Worm (Caenorhabditis elegans) whole organism, L2 larva: ENCODE measurements around the gene K06H6.2.

Source experiments
- C34F6.9 ChIP-seq: fragments of 150-350 bp; optimal IDR thresholded peaks from 2 replicates; lab custom pipeline; 2014; ENCODE audit warnings: missing biosample characterization, missing genetic modification characterization
- R02D3.7 ChIP-seq: fragments of 150-350 bp; optimal IDR thresholded peaks from 2 replicates; lab custom pipeline; 2014; ENCODE audit warnings: missing biosample characterization, missing genetic modification characterization
- Y55F3AM.14 ChIP-seq: fragments of 200-800 bp; sonication (Bioruptor generic); optimal IDR thresholded peaks from 2 replicates; lab custom pipeline; 2018; ENCODE audit warnings: mild to moderate bottlenecking, missing genetic modification characterization, missing compliant biosample characterization
- ZK546.5 ChIP-seq: sonication (generic microtip); optimal IDR thresholded peaks from 2 replicates; lab custom pipeline; 2017; ENCODE audit warnings: missing biosample characterization, missing genetic modification characterization
- alr-1 ChIP-seq: fragments of 150-350 bp; optimal IDR thresholded peaks from 2 replicates; lab custom pipeline; 2014; ENCODE audit warnings: missing biosample characterization, missing genetic modification characterization
- aly-2 ChIP-seq: fragments of 150-350 bp; optimal IDR thresholded peaks from 2 replicates; lab custom pipeline; 2014; ENCODE audit warnings: missing biosample characterization, missing genetic modification characterization
- ama-1 ChIP-seq: fragments of 150-350 bp; optimal IDR thresholded peaks from 2 replicates; lab custom pipeline; 2018; ENCODE audit warnings: inconsistent platforms
- ceh-16 ChIP-seq: fragments of 150-350 bp; optimal IDR thresholded peaks from 2 replicates; lab custom pipeline; 2014; ENCODE audit warnings: missing biosample characterization, missing genetic modification characterization
- ceh-82 ChIP-seq: fragments of 150-350 bp; optimal IDR thresholded peaks from 2 replicates; lab custom pipeline; 2014; ENCODE audit warnings: missing biosample characterization, missing genetic modification characterization
- dmd-4 ChIP-seq: sonication (generic microtip); optimal IDR thresholded peaks from 2 replicates; lab custom pipeline; 2017; ENCODE audit warnings: missing biosample characterization, missing genetic modification characterization
- egl-27 ChIP-seq: sonication (generic microtip); optimal IDR thresholded peaks from 3 replicates; lab custom pipeline; 2017; ENCODE audit warnings: missing biosample characterization, missing genetic modification reagents, missing genetic modification characterization
- elt-1 ChIP-seq: fragments of 150-350 bp; optimal IDR thresholded peaks from 2 replicates; lab custom pipeline; 2014; ENCODE audit warnings: missing biosample characterization, missing genetic modification characterization
- elt-3 ChIP-seq: sonication (generic microtip); optimal IDR thresholded peaks from 2 replicates; lab custom pipeline; 2017; ENCODE audit warnings: missing biosample characterization, missing genetic modification characterization
- fos-1 ChIP-seq: fragments of 150-350 bp; optimal IDR thresholded peaks from 2 replicates; lab custom pipeline; 2014; ENCODE audit warnings: missing biosample characterization, missing genetic modification characterization
- lin-11 ChIP-seq: fragments of 150-350 bp; sonication (generic microtip); optimal IDR thresholded peaks from 2 replicates; lab custom pipeline; 2014; ENCODE audit warnings: missing biosample characterization, missing genetic modification characterization, inconsistent platforms, mixed read lengths
- lsy-2 ChIP-seq, 2 experiments: fragments of 150-350 bp in 1 of 2; sonication (generic microtip) in 1 of 2; optimal IDR thresholded peaks; 2 replicates each; lab custom pipeline; 2014 to 2017; ENCODE audit warnings: missing biosample characterization in 2 of 2, missing genetic modification characterization in 2 of 2
- mab-5 ChIP-seq: fragments of 150-350 bp; optimal IDR thresholded peaks from 2 replicates; lab custom pipeline; 2014; ENCODE audit warnings: missing biosample characterization, missing genetic modification characterization
- nhr-10 ChIP-seq: sonication (generic microtip); optimal IDR thresholded peaks from 2 replicates; lab custom pipeline; 2017; ENCODE audit warnings: missing biosample characterization, missing genetic modification characterization
- nhr-12 ChIP-seq: fragments of 150-350 bp; optimal IDR thresholded peaks from 2 replicates; lab custom pipeline; 2014; ENCODE audit warnings: missing biosample characterization, missing genetic modification characterization
- nhr-129 ChIP-seq: fragments of 150-350 bp; optimal IDR thresholded peaks from 2 replicates; lab custom pipeline; 2014; ENCODE audit warnings: missing biosample characterization, missing genetic modification characterization
- nhr-21 ChIP-seq: fragments of 150-350 bp; optimal IDR thresholded peaks from 2 replicates; lab custom pipeline; 2014; ENCODE audit warnings: missing biosample characterization, missing genetic modification characterization
- nhr-23 ChIP-seq: fragments of 150-350 bp; optimal IDR thresholded peaks from 2 replicates; lab custom pipeline; 2014; ENCODE audit warnings: missing biosample characterization, missing genetic modification reagents, missing genetic modification characterization
- nhr-237 ChIP-seq: fragments of 150-350 bp; optimal IDR thresholded peaks from 2 replicates; lab custom pipeline; 2014; ENCODE audit warnings: missing biosample characterization, missing genetic modification characterization
- nhr-25 ChIP-seq: fragments of 150-350 bp; sonication (generic microtip); optimal IDR thresholded peaks from 3 replicates; lab custom pipeline; 2014; ENCODE audit warnings: missing biosample characterization, missing genetic modification characterization
- nhr-77 ChIP-seq: fragments of 150-350 bp; optimal IDR thresholded peaks from 2 replicates; lab custom pipeline; 2014; ENCODE audit warnings: missing biosample characterization, missing genetic modification characterization
- peb-1 ChIP-seq: fragments of 150-350 bp; optimal IDR thresholded peaks from 2 replicates; lab custom pipeline; 2014; ENCODE audit warnings: missing biosample characterization, missing genetic modification characterization
- sem-4 ChIP-seq: fragments of 150-350 bp; optimal IDR thresholded peaks from 2 replicates; lab custom pipeline; 2014; ENCODE audit warnings: missing biosample characterization, missing genetic modification reagents, missing genetic modification characterization
- skn-1 ChIP-seq: sonication (generic microtip); optimal IDR thresholded peaks from 2 replicates; lab custom pipeline; 2017; ENCODE audit warnings: missing biosample characterization, missing genetic modification characterization
- sma-3 ChIP-seq: sonication (generic microtip); optimal IDR thresholded peaks from 2 replicates; lab custom pipeline; 2016; ENCODE audit warnings: missing genetic modification reagents, missing genetic modification characterization, missing compliant biosample characterization
- sma-9 ChIP-seq, 2 experiments: fragments of 150-350 bp in 1 of 2; sonication (generic microtip) in 1 of 2; optimal IDR thresholded peaks; 2 replicates each; lab custom pipeline; 2014 to 2016; ENCODE audit warnings: missing genetic modification characterization in 2 of 2, mild to moderate bottlenecking in 1 of 2, missing biosample characterization in 1 of 2, missing compliant biosample characterization in 1 of 2, missing genetic modification reagents in 1 of 2, moderate library complexity in 1 of 2
- unc-39 ChIP-seq: fragments of 150-350 bp; optimal IDR thresholded peaks from 2 replicates; lab custom pipeline; 2014; ENCODE audit warnings: missing biosample characterization, missing genetic modification characterization
- unc-55 ChIP-seq: fragments of 150-350 bp; sonication (generic microtip); optimal IDR thresholded peaks from 3 replicates; lab custom pipeline; 2014; ENCODE audit warnings: missing biosample characterization, missing genetic modification reagents, missing genetic modification characterization
- zag-1 ChIP-seq: fragments of 150-350 bp; optimal IDR thresholded peaks from 2 replicates; lab custom pipeline; 2014; ENCODE audit warnings: missing biosample characterization, missing genetic modification characterization
- ztf-1 ChIP-seq: fragments of 200-800 bp; sonication (Bioruptor generic); conservative IDR thresholded peaks from 2 replicates; pipeline ENCODE4 v1.3.6; 2022; ENCODE audit warnings: missing genetic modification characterization, missing compliant biosample characterization
- ztf-11 ChIP-seq: sonication (generic microtip); optimal IDR thresholded peaks from 2 replicates; lab custom pipeline; 2017; ENCODE audit warnings: missing biosample characterization, missing genetic modification characterization
- ztf-4 ChIP-seq: fragments of 150-350 bp; optimal IDR thresholded peaks from 2 replicates; lab custom pipeline; 2014; ENCODE audit warnings: missing biosample characterization, missing genetic modification characterization

K06H6.2 gene

DNA sequence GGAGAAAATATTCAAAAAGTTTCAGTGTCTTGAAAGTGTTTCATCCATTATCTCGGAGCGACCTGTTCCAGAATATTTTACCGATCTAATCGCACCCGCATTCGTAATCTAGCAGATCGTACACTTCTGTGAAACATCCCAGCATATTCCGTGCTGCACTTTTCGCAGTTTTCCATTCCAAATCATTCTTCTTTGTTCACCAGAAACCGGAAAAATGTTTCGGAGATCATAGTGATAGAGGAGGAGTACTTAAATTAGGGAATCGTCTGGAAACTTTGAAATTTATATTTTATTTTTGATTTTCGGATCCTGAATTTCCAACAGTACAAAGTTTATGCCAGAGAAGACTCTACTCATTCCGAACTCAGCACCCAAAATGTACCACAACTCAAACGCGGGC is at the start of gene K06H6.2:
TSS of gene K06H6.2 (plus strand) at position 301 of the 400 bp plus-strand sequence.
- no peak for TF ChIP-seq nhr-12
- TF ChIP-seq nhr-77 (tag; lab: Kevin White, UChicago) = no peak
- no peak for TF ChIP-seq nhr-23 (tag; lab: Kevin White, UChicago)
- TF ChIP-seq elt-3 (tag; lab: Kevin White, UChicago) = no peak
- TF ChIP-seq aly-2 (tag; lab: Kevin White, UChicago) = no peak
- TF ChIP-seq ceh-82 = no peak
- TF ChIP-seq sem-4 (tag; lab: Kevin White, UChicago) = no peak
- no peak for TF ChIP-seq nhr-129
- TF ChIP-seq peb-1 = no peak
- no peak for TF ChIP-seq unc-55 (GFP tag; lab: Kevin White, UChicago)
- TF ChIP-seq Y55F3AM.14 (GFP tag; lab: Kevin White, UChicago) = no peak
- no peak for TF ChIP-seq alr-1 (tag; lab: Kevin White, UChicago)
- no peak for TF ChIP-seq skn-1 (tag; lab: Kevin White, UChicago)
- TF ChIP-seq nhr-25 (tag; lab: Kevin White, UChicago) = no peak
- no peak for TF ChIP-seq ama-1 (lab: Kevin White, UChicago)
- no peak for TF ChIP-seq nhr-237 (tag; lab: Kevin White, UChicago)
- no peak for TF ChIP-seq lin-11 (tag; lab: Kevin White, UChicago)
- no peak for TF ChIP-seq lsy-2 (tag; optimal IDR thresholded peaks at IDR 0.05; lab: Kevin White, UChicago)
- TF ChIP-seq C34F6.9 (tag; lab: Kevin White, UChicago) = no peak
- no peak for TF ChIP-seq dmd-4 (tag; lab: Kevin White, UChicago)

DNA sequence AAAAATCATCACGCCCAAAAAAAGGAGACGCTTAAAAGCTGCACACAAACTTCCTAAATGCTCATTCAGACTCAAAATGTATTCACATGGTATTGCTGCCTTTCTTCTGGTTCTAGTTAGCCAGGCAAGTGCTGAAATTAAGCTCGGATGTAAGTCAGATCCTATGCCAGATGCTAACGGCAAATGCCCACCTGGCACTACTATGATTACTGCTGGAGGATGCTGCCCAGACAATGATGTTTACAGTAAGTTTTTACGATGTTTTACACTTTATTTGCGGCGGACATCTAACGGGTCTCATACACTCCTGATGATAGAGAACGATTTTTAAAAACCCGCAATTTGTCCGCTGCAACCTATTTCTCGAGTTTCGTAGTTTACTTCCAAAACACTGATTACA is 49.0 kb upstream of the K06H6.2 start, which contains the start of gene C14C6.5:
TSS of gene C14C6.5 (plus strand) at position 58 of the 400 bp plus-strand sequence.
- no peak for TF ChIP-seq sma-3 (GFP tag; lab: Kevin White, UChicago)
- no peak for TF ChIP-seq dmd-4 (tag; lab: Kevin White, UChicago)
- no peak for TF ChIP-seq ama-1 (lab: Kevin White, UChicago)
- no peak for TF ChIP-seq unc-39 (tag; lab: Kevin White, UChicago)
- TF ChIP-seq R02D3.7 (tag; lab: Kevin White, UChicago) = no peak
- no peak for TF ChIP-seq nhr-25 (tag; lab: Kevin White, UChicago)
- TF ChIP-seq alr-1 (tag; lab: Kevin White, UChicago) = no peak
- TF ChIP-seq nhr-237 (tag; lab: Kevin White, UChicago) = no peak
- TF ChIP-seq ZK546.5 (tag; lab: Kevin White, UChicago) = no peak
- no peak for TF ChIP-seq mab-5 (tag; lab: Kevin White, UChicago)
- TF ChIP-seq nhr-12 = no peak
- no peak for TF ChIP-seq Y55F3AM.14 (GFP tag; lab: Kevin White, UChicago)
- TF ChIP-seq zag-1 (tag; lab: Kevin White, UChicago) = no peak
- TF ChIP-seq nhr-77 (tag; lab: Kevin White, UChicago) = no peak
- TF ChIP-seq fos-1 = no peak
- no peak for TF ChIP-seq ztf-11 (tag; lab: Kevin White, UChicago)
- TF ChIP-seq nhr-10 = no peak
- TF ChIP-seq ztf-4 (tag; lab: Kevin White, UChicago) = no peak

DNA sequence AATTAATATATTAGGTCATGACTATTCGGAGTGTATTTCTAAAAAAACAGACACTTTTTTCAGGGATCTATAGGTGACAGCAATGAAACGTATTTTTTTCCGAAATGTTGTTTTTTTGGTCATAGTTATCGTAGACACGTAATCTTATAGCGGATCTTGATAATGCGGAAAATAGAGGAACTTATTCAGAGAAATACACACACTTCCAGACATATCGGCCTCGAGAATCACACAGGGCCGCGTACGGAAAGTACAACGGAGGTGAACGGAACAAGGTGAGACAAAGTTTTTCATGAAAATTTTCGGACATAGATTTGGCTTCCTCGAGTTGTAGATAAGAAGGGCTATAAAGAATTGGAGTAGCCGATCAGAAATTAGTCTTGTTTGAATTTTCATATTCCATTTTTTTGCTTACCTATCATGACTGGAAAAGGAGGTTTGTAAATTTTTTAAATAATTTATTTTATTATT is 46.5 kb upstream of the K06H6.2 start, which contains the start of gene nhr-155:
TSS of gene nhr-155 (plus strand) at position 421 of the 471 bp plus-strand sequence.
- TF ChIP-seq skn-1 (tag; lab: Kevin White, UChicago) (no peak), ztf-1 (GFP tag; lab: Robert Waterston, UW) (no peak), aly-2 (tag; lab: Kevin White, UChicago) (no peak), sem-4 (tag; lab: Kevin White, UChicago) (no peak), nhr-23 (tag; lab: Kevin White, UChicago) (peak; percentile 26), elt-3 (tag; lab: Kevin White, UChicago) (no peak), ztf-11 (tag; lab: Kevin White, UChicago) (no peak), ceh-16 (peak; percentile 30), sma-9 (GFP tag; optimal IDR thresholded peaks at IDR 0.05; lab: Kevin White, UChicago) (peak; percentile 81), sma-9 (tag; optimal IDR thresholded peaks at IDR 0.05; lab: Kevin White, UChicago) (no peak), dmd-4 (tag; lab: Kevin White, UChicago) (no peak), Y55F3AM.14 (GFP tag; lab: Kevin White, UChicago) (no peak), peb-1 (no peak), elt-1 (tag; lab: Kevin White, UChicago) (peak; percentile 95), R02D3.7 (tag; lab: Kevin White, UChicago) (no peak), egl-27 (tag; lab: Kevin White, UChicago) (no peak), ama-1 (lab: Kevin White, UChicago) (no peak), nhr-21 (no peak)
